Fruit fly (Drosophila melanogaster): ENCODE measurements around the gene CG6380.

DNA sequence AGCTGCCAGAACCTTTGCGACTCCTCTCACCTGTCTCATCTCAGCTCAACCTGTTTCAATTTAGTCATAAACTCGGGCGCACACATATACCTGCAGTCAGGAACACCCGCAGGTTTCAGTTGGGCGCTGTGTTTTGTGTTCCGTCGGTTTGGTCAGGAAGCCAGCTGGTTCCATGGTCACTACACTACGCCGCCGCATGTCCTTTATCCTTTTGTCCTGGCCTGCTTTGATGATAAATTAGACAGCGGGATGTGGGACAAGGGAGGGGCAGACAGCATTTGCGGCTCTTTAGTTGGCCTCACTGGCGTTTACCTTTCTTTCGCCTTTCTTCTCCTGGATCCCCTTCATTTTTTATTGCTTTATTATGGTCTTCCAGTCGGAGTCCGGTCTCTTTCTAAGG is 28.6 kb downstream of the CG6380 start:
- TF ChIP-seq Mnt (GFP tag; optimal IDR thresholded peaks at IDR 0.05): no peak
- no peak for TF ChIP-seq kay (GFP tag; ENCODE audit: borderline replicate concordance)
- no peak for TF ChIP-seq bab1 (GFP tag; optimal IDR thresholded peaks at IDR 0.05)
- no peak for TF ChIP-seq ovo (GFP tag; optimal IDR thresholded peaks at IDR 0.05)
- TF ChIP-seq Hr96 (GFP tag; optimal IDR thresholded peaks at IDR 0.05): no peak
- no peak for TF ChIP-seq CG5204 (GFP tag; optimal IDR thresholded peaks at IDR 0.05)
- no peak for TF ChIP-seq tj (GFP tag; optimal IDR thresholded peaks at IDR 0.05)
- no peak for TF ChIP-seq Clk (GFP tag; optimal IDR thresholded peaks at IDR 0.05)
- TF ChIP-seq toe (GFP tag; optimal IDR thresholded peaks at IDR 0.05): no peak
- TF ChIP-seq CG7045 (GFP tag; optimal IDR thresholded peaks at IDR 0.05): no peak
- TF ChIP-seq cic (GFP tag; optimal IDR thresholded peaks at IDR 0.05): no peak
- TF ChIP-seq pad (GFP tag; optimal IDR thresholded peaks at IDR 0.05): no peak
- no peak for TF ChIP-seq CG11617 (GFP tag; optimal IDR thresholded peaks at IDR 0.05)
